Fruit fly (Drosophila melanogaster) whole organism, embryonic: ENCODE measurements around the gene CG4476.

ENCODE experiments used
- Adf1 ChIP-seq: fragments of 200-800 bp; sonication (Bioruptor generic); IDR thresholded peaks from 2 replicates; pipeline ENCODE4 v1.3.6; 2022; ENCODE audit warnings: missing biosample characterization, missing genetic modification characterization
- Atf3 ChIP-seq: fragments of 200-800 bp; sonication (Bioruptor generic); optimal IDR thresholded peaks from 3 replicates; lab custom pipeline; 2016; ENCODE audit warnings: missing biosample characterization, missing genetic modification characterization
- Bteb2 ChIP-seq: fragments of 200-800 bp; sonication (Bioruptor generic); optimal IDR thresholded peaks from 2 replicates; lab custom pipeline; 2016; ENCODE audit warnings: missing biosample characterization, missing genetic modification characterization
- CG10209 ChIP-seq: fragments of 200-800 bp; sonication (Bioruptor generic); optimal IDR thresholded peaks from 3 replicates; lab custom pipeline; 2017; ENCODE audit warnings: missing biosample characterization, mild to moderate bottlenecking, missing genetic modification characterization, missing genetic modification reagents
- CG11560 ChIP-seq: fragments of 200-800 bp; sonication (Bioruptor generic); IDR thresholded peaks from 3 replicates; pipeline ENCODE4 v1.3.6; 2022; ENCODE audit warnings: missing biosample characterization, missing genetic modification characterization
- CG12071 ChIP-seq: fragments of 200-800 bp; sonication (Bioruptor generic); optimal IDR thresholded peaks from 3 replicates; lab custom pipeline; 2018; ENCODE audit warnings: missing biosample characterization, mild to moderate bottlenecking, missing genetic modification characterization
- CG12236 ChIP-seq: fragments of 200-800 bp; sonication (Bioruptor generic); optimal IDR thresholded peaks from 2 replicates; lab custom pipeline; 2016; ENCODE audit warnings: missing biosample characterization, missing genetic modification characterization
- CG12769 ChIP-seq: fragments of 200-800 bp; sonication (Bioruptor generic); optimal IDR thresholded peaks from 2 replicates; lab custom pipeline; 2019; ENCODE audit warnings: missing biosample characterization, mild to moderate bottlenecking, missing genetic modification characterization, moderate library complexity
- CG16813 ChIP-seq: fragments of 200-800 bp; sonication (Bioruptor generic); IDR thresholded peaks from 3 replicates; pipeline ENCODE4 v1.3.6; 2022; ENCODE audit warnings: missing biosample characterization, missing genetic modification characterization; ENCODE audit not compliant: partially characterized antibody
- CG16863 ChIP-seq: fragments of 200-800 bp; sonication (Bioruptor generic); optimal IDR thresholded peaks from 3 replicates; lab custom pipeline; 2016; ENCODE audit warnings: missing biosample characterization, missing genetic modification characterization
- CG17829 ChIP-seq: fragments of 200-800 bp; optimal IDR thresholded peaks from 2 replicates; lab custom pipeline; 2019; ENCODE audit warnings: missing biosample characterization, mild to moderate bottlenecking, missing genetic modification characterization, moderate library complexity
- CG31441 ChIP-seq: fragments of 200-800 bp; sonication (Bioruptor generic); IDR thresholded peaks from 2 replicates; pipeline ENCODE4 v1.3.6; 2022; ENCODE audit warnings: missing biosample characterization, missing genetic modification characterization
- CG32767 ChIP-seq: fragments of 200-800 bp; sonication (Bioruptor generic); IDR thresholded peaks from 2 replicates; pipeline ENCODE4 v1.3.6; 2022; ENCODE audit warnings: missing biosample characterization, missing genetic modification characterization
- CG3281 ChIP-seq: fragments of 200-800 bp; sonication (Bioruptor generic); optimal IDR thresholded peaks from 3 replicates; lab custom pipeline; 2017; ENCODE audit warnings: missing biosample characterization, mild to moderate bottlenecking, missing genetic modification characterization
- CG33213 ChIP-seq: fragments of 200-800 bp; sonication (Bioruptor generic); optimal IDR thresholded peaks from 3 replicates; lab custom pipeline; 2016; ENCODE audit warnings: missing biosample characterization, missing genetic modification characterization
- CG4854 ChIP-seq: fragments of 200-800 bp; sonication (Bioruptor generic); optimal IDR thresholded peaks from 2 replicates; lab custom pipeline; 2016; ENCODE audit warnings: missing biosample characterization, missing genetic modification characterization, inconsistent platforms
- CG5180 ChIP-seq: fragments of 200-800 bp; sonication (Bioruptor generic); optimal IDR thresholded peaks from 3 replicates; lab custom pipeline; 2017; ENCODE audit warnings: missing biosample characterization, missing genetic modification characterization, mild to moderate bottlenecking, moderate library complexity, missing genetic modification reagents
- CG6175 ChIP-seq: fragments of 200-800 bp; sonication (Bioruptor generic); IDR thresholded peaks from 3 replicates; pipeline ENCODE4 v1.3.6; 2022; ENCODE audit warnings: missing biosample characterization, missing genetic modification characterization
- CG6813 ChIP-seq: fragments of 200-800 bp; sonication (Bioruptor generic); optimal IDR thresholded peaks from 2 replicates; lab custom pipeline; 2017; ENCODE audit warnings: missing biosample characterization, missing genetic modification characterization, mild to moderate bottlenecking, moderate library complexity, missing genetic modification reagents
- CG7839 ChIP-seq: fragments of 200-800 bp; sonication (Bioruptor generic); optimal IDR thresholded peaks from 3 replicates; lab custom pipeline; 2018; ENCODE audit warnings: missing biosample characterization, mild to moderate bottlenecking, missing genetic modification characterization, moderate library complexity
- CG8290 ChIP-seq, 3 experiments: fragments of 200-800 bp; sonication (Bioruptor generic); optimal IDR thresholded peaks; 2 replicates each; lab custom pipeline; 2016 to 2019; ENCODE audit warnings: missing biosample characterization in 3 of 3, missing genetic modification characterization in 3 of 3, mild to moderate bottlenecking in 2 of 3, moderate library complexity in 1 of 3
- CG8944 ChIP-seq: fragments of 200-800 bp; sonication (Bioruptor generic); optimal IDR thresholded peaks from 3 replicates; lab custom pipeline; 2016; ENCODE audit warnings: missing biosample characterization, missing genetic modification characterization
- CG9215 ChIP-seq: fragments of 200-800 bp; sonication (Bioruptor generic); IDR thresholded peaks from 2 replicates; pipeline ENCODE4 v1.3.6; 2022; ENCODE audit warnings: missing biosample characterization, missing genetic modification characterization
- CG9876 ChIP-seq: fragments of 200-800 bp; sonication (Bioruptor generic); optimal IDR thresholded peaks from 2 replicates; lab custom pipeline; 2016; ENCODE audit warnings: missing biosample characterization, missing genetic modification characterization
- CHES-1-like ChIP-seq: fragments of 200-800 bp; sonication (Bioruptor generic); optimal IDR thresholded peaks from 2 replicates; lab custom pipeline; 2016; ENCODE audit warnings: missing biosample characterization, missing genetic modification characterization
- CTCF ChIP-seq: fragments of 200-800 bp; sonication (Bioruptor generic); optimal IDR thresholded peaks from 2 replicates; lab custom pipeline; 2017; ENCODE audit warnings: missing biosample characterization, mild to moderate bottlenecking, missing genetic modification characterization, moderate library complexity
- Deaf1 ChIP-seq: fragments of 200-800 bp; optimal IDR thresholded peaks from 3 replicates; lab custom pipeline; 2019; ENCODE audit warnings: missing biosample characterization, mild to moderate bottlenecking, missing genetic modification characterization, moderate library complexity
- HLH4C ChIP-seq: fragments of 200-800 bp; sonication (Bioruptor generic); IDR thresholded peaks from 3 replicates; pipeline ENCODE4 v1.3.6; 2022; ENCODE audit warnings: missing biosample characterization, missing genetic modification characterization; ENCODE audit not compliant: partially characterized antibody
- NfI ChIP-seq: fragments of 200-800 bp; sonication (Bioruptor generic); optimal IDR thresholded peaks from 3 replicates; lab custom pipeline; 2018; ENCODE audit warnings: missing biosample characterization, mild to moderate bottlenecking, missing genetic modification characterization, moderate library complexity
- TFAM ChIP-seq: fragments of 200-800 bp; sonication (Bioruptor generic); optimal IDR thresholded peaks from 2 replicates; lab custom pipeline; 2017; ENCODE audit warnings: missing biosample characterization, missing genetic modification characterization, inconsistent platforms
- Trl ChIP-seq, 3 experiments: fragments of >200 bp in 2 of 3; fragments of 200-800 bp in 1 of 3; sonication (Bioruptor generic) in 1 of 3; optimal IDR thresholded peaks; 2 replicates in 1 of 3; 3 replicates in 2 of 3; lab custom pipeline; 2016 to 2017; ENCODE audit warnings: missing biosample characterization in 1 of 3, missing genetic modification characterization in 1 of 3
- ac ChIP-seq: fragments of 200-800 bp; sonication (Bioruptor generic); optimal IDR thresholded peaks from 3 replicates; lab custom pipeline; 2017; ENCODE audit warnings: missing biosample characterization, mild to moderate bottlenecking, missing genetic modification characterization
- ap ChIP-seq: fragments of 200-800 bp; sonication (Bioruptor generic); IDR thresholded peaks from 2 replicates; pipeline ENCODE4 v1.3.6; 2022; ENCODE audit warnings: missing biosample characterization, missing genetic modification characterization
- az2 ChIP-seq: fragments of 200-800 bp; sonication (Bioruptor generic); optimal IDR thresholded peaks from 3 replicates; lab custom pipeline; 2016; ENCODE audit warnings: missing biosample characterization, missing genetic modification characterization
- cas ChIP-seq: fragments of 200-800 bp; sonication (Bioruptor generic); IDR thresholded peaks from 2 replicates; pipeline ENCODE4 v1.3.6; 2022; ENCODE audit warnings: missing biosample characterization, missing genetic modification characterization
- cg ChIP-seq: fragments of 200-800 bp; sonication (Bioruptor generic); optimal IDR thresholded peaks from 3 replicates; lab custom pipeline; 2019; ENCODE audit warnings: missing biosample characterization, mild to moderate bottlenecking, missing genetic modification characterization, moderate library complexity
- corto ChIP-seq: fragments of 200-800 bp; sonication (Bioruptor generic); optimal IDR thresholded peaks from 2 replicates; lab custom pipeline; 2016; ENCODE audit warnings: missing biosample characterization, mild to moderate bottlenecking, missing genetic modification characterization, moderate library complexity
- crol ChIP-seq: fragments of 200-800 bp; sonication (Bioruptor generic); IDR thresholded peaks from 2 replicates; pipeline ENCODE4 v1.3.6; 2022; ENCODE audit warnings: missing biosample characterization, missing genetic modification characterization
- crp ChIP-seq, 2 experiments: fragments of 200-800 bp; sonication (Bioruptor generic); optimal IDR thresholded peaks; 2 replicates in 1 of 2; 3 replicates in 1 of 2; lab custom pipeline; 2017; ENCODE audit warnings: missing biosample characterization in 2 of 2, missing genetic modification characterization in 2 of 2, mild to moderate bottlenecking in 1 of 2, moderate library complexity in 1 of 2
- da ChIP-seq: fragments of 200-800 bp; sonication (Bioruptor generic); optimal IDR thresholded peaks from 2 replicates; lab custom pipeline; 2016; ENCODE audit warnings: missing biosample characterization, missing genetic modification characterization
- disco-r ChIP-seq: fragments of 200-800 bp; sonication (Bioruptor generic); optimal IDR thresholded peaks from 2 replicates; lab custom pipeline; 2016; ENCODE audit warnings: missing biosample characterization, missing genetic modification characterization
- dm ChIP-seq: fragments of 200-800 bp; sonication (Bioruptor generic); optimal IDR thresholded peaks from 3 replicates; lab custom pipeline; 2016; ENCODE audit warnings: missing biosample characterization, missing genetic modification characterization
- gem ChIP-seq: fragments of 200-800 bp; sonication (Bioruptor generic); optimal IDR thresholded peaks from 2 replicates; lab custom pipeline; 2019; ENCODE audit warnings: missing biosample characterization, mild to moderate bottlenecking, missing genetic modification characterization, moderate library complexity
- grau ChIP-seq: fragments of 200-800 bp; optimal IDR thresholded peaks from 3 replicates; lab custom pipeline; 2019; ENCODE audit warnings: missing biosample characterization, mild to moderate bottlenecking, missing genetic modification characterization, moderate library complexity
- ham ChIP-seq: fragments of 200-800 bp; sonication (Bioruptor generic); IDR thresholded peaks from 2 replicates; pipeline ENCODE4 v1.3.6; 2022; ENCODE audit warnings: missing biosample characterization, missing genetic modification characterization
- nmo ChIP-seq: fragments of 200-800 bp; sonication (Bioruptor generic); optimal IDR thresholded peaks from 2 replicates; lab custom pipeline; 2018; ENCODE audit warnings: missing biosample characterization, mild to moderate bottlenecking, missing genetic modification characterization, moderate library complexity
- onecut ChIP-seq: fragments of 200-800 bp; sonication (Bioruptor generic); IDR thresholded peaks from 2 replicates; pipeline ENCODE4 v1.3.6; 2022; ENCODE audit warnings: missing biosample characterization, missing genetic modification characterization
- phol ChIP-seq: fragments of 200-800 bp; sonication (Bioruptor generic); optimal IDR thresholded peaks from 3 replicates; lab custom pipeline; 2018; ENCODE audit warnings: missing biosample characterization, mild to moderate bottlenecking, missing genetic modification characterization, moderate library complexity
- row ChIP-seq: fragments of 200-800 bp; sonication (Bioruptor generic); IDR thresholded peaks from 3 replicates; pipeline ENCODE4 v1.3.6; 2022; ENCODE audit warnings: missing biosample characterization, missing genetic modification characterization
- shn ChIP-seq: fragments of 200-800 bp; sonication (Bioruptor generic); optimal IDR thresholded peaks from 3 replicates; lab custom pipeline; 2016; ENCODE audit warnings: missing biosample characterization, missing genetic modification characterization

The CG4476 gene

DNA sequence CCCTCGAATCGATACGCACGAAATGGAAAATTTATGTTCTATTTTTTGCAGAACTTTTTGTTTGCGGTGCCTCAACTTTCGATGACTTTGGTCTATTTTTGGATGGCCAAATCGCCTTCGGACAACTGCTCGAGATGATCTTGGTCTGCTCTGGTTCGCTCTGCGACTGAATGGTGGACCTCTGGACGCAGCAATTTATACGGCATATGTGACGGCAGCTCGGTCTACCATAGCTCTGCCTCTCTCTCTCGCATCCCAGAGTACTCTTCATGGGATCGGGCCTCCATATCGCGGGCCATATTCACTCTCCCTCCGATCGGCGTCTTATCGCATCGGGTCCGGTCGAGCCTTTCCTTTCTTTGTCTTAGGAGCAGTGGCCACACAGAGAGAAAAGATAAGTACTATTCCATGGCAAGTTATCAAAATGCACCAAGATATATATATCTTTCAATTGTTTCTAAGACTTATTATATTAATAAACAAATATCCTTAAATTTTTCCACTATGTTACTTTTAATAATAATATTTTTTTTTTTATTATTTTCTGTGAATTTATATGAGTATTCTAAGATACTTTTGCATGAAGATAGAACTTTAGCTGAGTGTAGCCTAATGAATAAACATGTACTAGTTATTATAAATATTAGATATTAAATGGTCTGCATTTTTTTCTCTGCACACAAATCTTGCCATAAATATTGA is 2.8 kb upstream of the CG4476 start, which contains the start of gene Slc45-1:
Slc45-1 (minus strand) TSS at position 150 of the 702 bp plus-strand sequence.
- no peak for TF ChIP-seq ap (GFP tag; lab: Robert Waterston, UW)
- no peak for TF ChIP-seq cg (GFP tag; lab: Kevin White, UChicago)
- no peak for TF ChIP-seq CG12236 (GFP tag; lab: Kevin White, UChicago)
- no peak for TF ChIP-seq az2 (GFP tag; lab: Kevin White, UChicago)
- no peak for TF ChIP-seq shn (GFP tag; lab: Kevin White, UChicago)
- no peak for TF ChIP-seq Bteb2 (GFP tag; lab: Kevin White, UChicago)
- no peak for TF ChIP-seq CG8290 (GFP tag; optimal IDR thresholded peaks at IDR 0.05; lab: Kevin White, UChicago)
- no peak for TF ChIP-seq CG8290 (tag; optimal IDR thresholded peaks at IDR 0.05; lab: Kevin White, UChicago)
- no peak for TF ChIP-seq onecut (GFP tag; lab: Robert Waterston, UW)
- TF ChIP-seq ham (GFP tag; lab: Robert Waterston, UW), result no peak
- no peak for TF ChIP-seq CG9215 (GFP tag; lab: Robert Waterston, UW)
- peak; percentile 11 for TF ChIP-seq phol (tag; lab: Kevin White, UChicago)
- TF ChIP-seq CG11560 (tag; lab: Robert Waterston, UW), result no peak
- TF ChIP-seq CG12071, result no peak
- no peak for TF ChIP-seq CG4854
- TF ChIP-seq ac (GFP tag; lab: Kevin White, UChicago), result no peak
- 0 out of 2 replicates have a peak, but pooled peaks have one; percentile 28 for TF ChIP-seq CG31441 (GFP tag; lab: Robert Waterston, UW)
- no peak for TF ChIP-seq CG32767 (GFP tag; lab: Robert Waterston, UW)
- no peak for TF ChIP-seq CG16863 (GFP tag; lab: Kevin White, UChicago)
- no peak for TF ChIP-seq crol (GFP tag; lab: Robert Waterston, UW)
- TF ChIP-seq CTCF (GFP tag; lab: Kevin White, UChicago), result no peak
- no peak for TF ChIP-seq Adf1 (GFP tag; lab: Robert Waterston, UW)
- TF ChIP-seq CG6813 (GFP tag; lab: Kevin White, UChicago), result no peak
- no peak for TF ChIP-seq corto (GFP tag; lab: Kevin White, UChicago)
- TF ChIP-seq CG6175 (GFP tag; lab: Robert Waterston, UW), result no peak
- no peak for TF ChIP-seq CG17829 (tag; lab: Kevin White, UChicago)
- no peak for TF ChIP-seq CG3281
- no peak for TF ChIP-seq dm
- TF ChIP-seq Deaf1 (tag; lab: Kevin White, UChicago), result peak; percentile 50
- no peak for TF ChIP-seq disco-r (GFP tag; lab: Kevin White, UChicago)
- no peak for TF ChIP-seq CG9876 (GFP tag; lab: Kevin White, UChicago)
- TF ChIP-seq da (GFP tag; lab: Kevin White, UChicago), result no peak
- TF ChIP-seq TFAM (GFP tag; lab: Kevin White, UChicago), result no peak
- TF ChIP-seq HLH4C (GFP tag; lab: Robert Waterston, UW), result no peak
- peak; percentile 40 for TF ChIP-seq gem (tag; lab: Kevin White, UChicago)
- no peak for TF ChIP-seq NfI (GFP tag; lab: Kevin White, UChicago)
- TF ChIP-seq crp (GFP tag; optimal IDR thresholded peaks at IDR 0.05; lab: Kevin White, UChicago), result no peak
- no peak for TF ChIP-seq Atf3 (GFP tag; lab: Kevin White, UChicago)
- TF ChIP-seq grau, result no peak
- no peak for TF ChIP-seq CG10209 (GFP tag; lab: Kevin White, UChicago)
- 0 out of 3 replicates have a peak, but pooled peaks have one; percentile 6 for TF ChIP-seq row
- peak; percentile 45 for TF ChIP-seq CG7839 (tag; lab: Kevin White, UChicago)
- peak; percentile 59 for TF ChIP-seq CG12769 (tag; lab: Kevin White, UChicago)
- TF ChIP-seq CHES-1-like (GFP tag; lab: Kevin White, UChicago), result no peak
- TF ChIP-seq CG8944, result no peak
- no peak for TF ChIP-seq cas
- TF ChIP-seq CG33213, result no peak
- no peak for TF ChIP-seq CG16813 (GFP tag; lab: Robert Waterston, UW)
- TF ChIP-seq nmo (GFP tag; lab: Kevin White, UChicago), result peak; percentile 9
- TF ChIP-seq CG5180, result no peak
- TF ChIP-seq Trl (optimal IDR thresholded peaks at IDR 0.05; lab: Kevin White, UChicago), result peak; percentile 35 to 41
- no peak for TF ChIP-seq Trl (GFP tag; optimal IDR thresholded peaks at IDR 0.05; lab: Kevin White, UChicago)
